Fruit fly (Drosophila melanogaster): ENCODE measurements around the gene ScpX.

Gene ScpX

DNA sequence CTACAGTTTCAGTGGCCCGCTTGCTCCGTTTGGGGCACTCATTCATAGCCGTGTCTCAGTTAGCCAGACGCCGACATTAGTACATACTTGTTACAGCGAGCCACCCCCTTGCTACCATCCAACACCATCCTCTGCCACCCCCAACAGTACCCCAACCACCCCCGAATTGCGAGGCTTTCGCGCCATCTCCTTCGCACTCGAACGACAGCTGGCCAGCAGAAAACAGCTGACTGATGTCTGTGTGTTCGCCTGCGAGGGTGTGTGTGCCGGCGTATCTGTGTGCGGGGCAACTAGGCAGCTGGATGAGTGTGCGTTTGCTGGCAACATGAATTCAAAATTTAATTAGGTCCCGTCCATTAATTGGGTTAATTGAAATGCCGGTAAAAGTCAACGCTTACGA, 51.7 kb downstream of the ScpX start:
- no peak for TF ChIP-seq noc (tag; optimal IDR thresholded peaks at IDR 0.05)
